Fruit fly (Drosophila melanogaster) whole organism, wandering third instar larva: ENCODE data around the gene CG12439.

Experiments used
- CG32264 ChIP-seq: fragments of 200-800 bp; sonication (Bioruptor generic); optimal IDR thresholded peaks from 2 replicates; lab custom pipeline; 2016; ENCODE audit warnings: missing biosample characterization, missing genetic modification characterization
- Dfd ChIP-seq: fragments of >200 bp; optimal IDR thresholded peaks from 2 replicates; lab custom pipeline; 2017; ENCODE audit warnings: missing biosample characterization, missing genetic modification characterization
- Dif ChIP-seq: fragments of 200-275, 200-300 bp; sonication (Bioruptor generic); optimal IDR thresholded peaks from 2 replicates; lab custom pipeline; 2018; ENCODE audit warnings: missing biosample characterization, missing genetic modification characterization; ENCODE audit not compliant: partially characterized antibody
- Hnf4 ChIP-seq: fragments of 200-800 bp; sonication (Bioruptor generic); optimal IDR thresholded peaks from 2 replicates; lab custom pipeline; 2016; ENCODE audit warnings: missing biosample characterization, mild to moderate bottlenecking, missing genetic modification characterization
- Hr78 ChIP-seq: fragments of >200 bp; optimal IDR thresholded peaks from 2 replicates; lab custom pipeline; 2017; ENCODE audit warnings: missing biosample characterization, missing genetic modification characterization
- Jra ChIP-seq: sonication (Bioruptor generic); optimal IDR thresholded peaks from 2 replicates; lab custom pipeline; 2016; ENCODE audit warnings: missing biosample characterization, missing genetic modification characterization
- br ChIP-seq: fragments of 200-800 bp; sonication (Bioruptor generic); optimal IDR thresholded peaks from 2 replicates; lab custom pipeline; 2016; ENCODE audit warnings: missing biosample characterization, missing genetic modification characterization
- fru ChIP-seq: fragments of 200-800 bp; sonication (Bioruptor generic); optimal IDR thresholded peaks from 3 replicates; lab custom pipeline; 2016; ENCODE audit warnings: missing biosample characterization, mild to moderate bottlenecking, missing genetic modification characterization
- pan ChIP-seq: fragments of >200 bp; optimal IDR thresholded peaks from 2 replicates; lab custom pipeline; 2017
- psq ChIP-seq: fragments of 200-800 bp; sonication (Bioruptor generic); optimal IDR thresholded peaks from 3 replicates; lab custom pipeline; 2017; ENCODE audit warnings: missing biosample characterization, mild to moderate bottlenecking, missing genetic modification characterization, moderate library complexity
- sv ChIP-seq: fragments of 200-800 bp; sonication (Bioruptor generic); optimal IDR thresholded peaks from 3 replicates; lab custom pipeline; 2016; ENCODE audit warnings: missing biosample characterization, missing genetic modification characterization

dm6 chr2L:9123707-9124106, 46.8 kb downstream of the CG12439 start:
- TF ChIP-seq sv (GFP tag; lab: Kevin White, UChicago), result no peak
- no peak for TF ChIP-seq Dfd (GFP tag; lab: Kevin White, UChicago)
- TF ChIP-seq psq (GFP tag; lab: Kevin White, UChicago), result no peak
- TF ChIP-seq Hr78, result no peak
- TF ChIP-seq Hnf4 (GFP tag; lab: Kevin White, UChicago), result no peak
- no peak for TF ChIP-seq fru (GFP tag; lab: Kevin White, UChicago)
- no peak for TF ChIP-seq CG32264
- TF ChIP-seq Dif (GFP tag; lab: Kevin White, UChicago), result no peak
- TF ChIP-seq Jra, result no peak
- TF ChIP-seq pan (lab: Kevin White, UChicago), result no peak
- TF ChIP-seq br, result no peak
